Worm (Caenorhabditis elegans) whole organism, L2 larva: Measurements from ENCODE around the gene dsl-7.

Source experiments
- R02D3.7 ChIP-seq: fragments of 150-350 bp; optimal IDR thresholded peaks from 2 replicates; lab custom pipeline; 2014; ENCODE audit warnings: missing biosample characterization, missing genetic modification characterization
- ZK546.5 ChIP-seq: sonication (generic microtip); optimal IDR thresholded peaks from 2 replicates; lab custom pipeline; 2017; ENCODE audit warnings: missing biosample characterization, missing genetic modification characterization
- ama-1 ChIP-seq: fragments of 150-350 bp; optimal IDR thresholded peaks from 2 replicates; lab custom pipeline; 2018; ENCODE audit warnings: inconsistent platforms
- elt-3 ChIP-seq: sonication (generic microtip); optimal IDR thresholded peaks from 2 replicates; lab custom pipeline; 2017; ENCODE audit warnings: missing biosample characterization, missing genetic modification characterization
- lin-13 ChIP-seq: fragments of 150-350 bp; optimal IDR thresholded peaks from 2 replicates; lab custom pipeline; 2014; ENCODE audit warnings: missing biosample characterization, missing genetic modification reagents, missing genetic modification characterization
- mdl-1 ChIP-seq, 2 experiments: fragments of 150-350 bp in 1 of 2; sonication (generic microtip) in 1 of 2; optimal IDR thresholded peaks; 2 replicates each; lab custom pipeline; 2017; ENCODE audit warnings: missing biosample characterization in 2 of 2, missing genetic modification characterization in 2 of 2
- nhr-10 ChIP-seq: sonication (generic microtip); optimal IDR thresholded peaks from 2 replicates; lab custom pipeline; 2017; ENCODE audit warnings: missing biosample characterization, missing genetic modification characterization
- nhr-11 ChIP-seq: fragments of 150-350 bp; optimal IDR thresholded peaks from 2 replicates; lab custom pipeline; 2014; ENCODE audit warnings: missing biosample characterization, missing genetic modification characterization
- nhr-237 ChIP-seq: fragments of 150-350 bp; optimal IDR thresholded peaks from 2 replicates; lab custom pipeline; 2014; ENCODE audit warnings: missing biosample characterization, missing genetic modification characterization
- nhr-77 ChIP-seq: fragments of 150-350 bp; optimal IDR thresholded peaks from 2 replicates; lab custom pipeline; 2014; ENCODE audit warnings: missing biosample characterization, missing genetic modification characterization
- snpc-4 ChIP-seq: fragments of 150-350 bp; optimal IDR thresholded peaks from 2 replicates; lab custom pipeline; 2014; ENCODE audit warnings: missing biosample characterization, missing genetic modification characterization
- unc-62 ChIP-seq: fragments of 150-350 bp; optimal IDR thresholded peaks from 2 replicates; lab custom pipeline; 2014; ENCODE audit warnings: missing biosample characterization, missing genetic modification reagents, missing genetic modification characterization
- ztf-11 ChIP-seq: sonication (generic microtip); optimal IDR thresholded peaks from 2 replicates; lab custom pipeline; 2017; ENCODE audit warnings: missing biosample characterization, missing genetic modification characterization

DNA sequence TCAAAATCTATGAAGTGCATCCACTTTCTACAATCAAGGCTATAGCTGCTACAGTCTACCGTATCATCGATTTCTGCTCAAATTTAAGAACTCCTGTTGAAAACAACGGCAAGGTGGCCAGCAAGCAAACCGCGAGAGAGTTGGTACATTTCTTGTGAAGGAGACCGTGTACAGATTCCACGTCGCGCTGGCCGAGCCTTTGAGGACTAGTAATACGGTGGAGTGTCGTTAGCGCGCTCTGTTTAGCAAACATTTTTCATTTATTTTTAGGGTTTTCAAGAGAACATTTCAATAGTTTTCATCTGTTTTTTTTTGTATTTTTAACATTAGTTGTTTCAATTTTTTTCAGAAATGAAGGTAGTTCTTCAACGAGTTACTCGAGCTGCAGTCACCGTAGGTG lies 40.7 kb upstream of the dsl-7 start, which contains the start of gene pqn-68:
- no peak for TF ChIP-seq nhr-77
- no peak for TF ChIP-seq lin-13 (GFP tag; lab: Kevin White, UChicago)
- no peak for TF ChIP-seq unc-62 (GFP tag; lab: Kevin White, UChicago)
- TF ChIP-seq mdl-1 (tag; optimal IDR thresholded peaks at IDR 0.05; lab: Kevin White, UChicago), result no peak
- TF ChIP-seq ama-1 (lab: Kevin White, UChicago), result no peak
- TF ChIP-seq nhr-237, result no peak
- TF ChIP-seq elt-3, result no peak
- no peak for TF ChIP-seq nhr-10 (tag; lab: Kevin White, UChicago)
- TF ChIP-seq ZK546.5 (tag; lab: Kevin White, UChicago), result no peak
- no peak for TF ChIP-seq R02D3.7
- TF ChIP-seq snpc-4 (tag; lab: Kevin White, UChicago), result no peak
- TF ChIP-seq ztf-11 (tag; lab: Kevin White, UChicago), result no peak
- no peak for TF ChIP-seq nhr-11 (tag; lab: Kevin White, UChicago)
